Fruit fly (Drosophila melanogaster): ENCODE results near the gene CG12689.

Gene CG12689

DNA sequence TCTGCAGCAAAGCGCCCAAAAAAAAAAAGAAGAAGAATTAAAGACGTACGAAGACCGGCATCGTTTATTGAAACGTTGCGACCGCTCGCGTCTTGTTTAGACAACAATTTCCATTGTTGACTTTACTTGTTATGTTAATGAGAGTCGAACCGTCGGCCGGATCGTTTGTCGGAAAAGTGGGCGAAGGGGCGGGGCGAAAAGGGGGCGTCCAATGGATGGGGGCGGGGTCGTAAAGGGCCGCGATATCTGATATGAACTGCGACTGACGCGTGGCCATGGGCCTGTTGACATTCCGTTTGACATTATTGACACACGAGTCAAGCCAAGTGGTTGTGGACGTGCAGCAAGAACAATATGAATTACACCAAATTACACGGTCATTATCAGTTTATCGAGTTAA lies 32.5 kb downstream of the CG12689 start:
- TF ChIP-seq Kr (GFP tag; optimal IDR thresholded peaks at IDR 0.05), result peak; percentile 84
- peak; percentile 69 for TF ChIP-seq dmrt11E (tag; optimal IDR thresholded peaks at IDR 0.05)
- no peak for TF ChIP-seq CG34376 (GFP tag; optimal IDR thresholded peaks at IDR 0.05)
- TF ChIP-seq org-1 (GFP tag; optimal IDR thresholded peaks at IDR 0.05), result peak; percentile 45
- TF ChIP-seq CG11247 (GFP tag; IDR thresholded peaks at IDR 0.05), result no peak; the same call in 1 of the 2 replicates
- no peak for TF ChIP-seq pan (optimal IDR thresholded peaks at IDR 0.05)
- peak in 1 of 2 experiments; percentile 40 for TF ChIP-seq pan (GFP tag; optimal IDR thresholded peaks at IDR 0.05 in 1 of 2, IDR thresholded peaks at IDR 0.05 in 1 of 2)
- TF ChIP-seq Hey (tag; optimal IDR thresholded peaks at IDR 0.05), result peak; percentile 54
- no peak for TF ChIP-seq CG17612 (GFP tag; IDR thresholded peaks at IDR 0.05)
- TF ChIP-seq twi (tag; optimal IDR thresholded peaks at IDR 0.05), result no peak
- no peak for TF ChIP-seq CG8388 (GFP tag; optimal IDR thresholded peaks at IDR 0.05)
- no peak for TF ChIP-seq ftz-f1 (GFP tag; optimal IDR thresholded peaks at IDR 0.05)
- TF ChIP-seq Ets65A (GFP tag), result no peak
- peak; percentile 77 for TF ChIP-seq crol (GFP tag; IDR thresholded peaks at IDR 0.05)
- peak; percentile 71 for TF ChIP-seq CG10209 (GFP tag; optimal IDR thresholded peaks at IDR 0.05)
- peak; percentile 61 for TF ChIP-seq CG3407 (GFP tag; optimal IDR thresholded peaks at IDR 0.05)
- peak in 1 of 3 experiments; percentile 50 for TF ChIP-seq lola (GFP tag; optimal IDR thresholded peaks at IDR 0.05)
- peak; percentile 13 for TF ChIP-seq zen (tag; optimal IDR thresholded peaks at IDR 0.05)
- TF ChIP-seq CG17568 (GFP tag; optimal IDR thresholded peaks at IDR 0.05), result no peak
- peak; percentile 62 for TF ChIP-seq CG17385 (GFP tag; optimal IDR thresholded peaks at IDR 0.05)
- peak; percentile 71; the same call in 1 of the 2 replicates for TF ChIP-seq vvl (GFP tag; IDR thresholded peaks at IDR 0.05)
- no peak for TF ChIP-seq cwo (GFP tag; optimal IDR thresholded peaks at IDR 0.05)
- peak; percentile 36 for TF ChIP-seq Side (GFP tag; optimal IDR thresholded peaks at IDR 0.05)
- TF ChIP-seq CG12155 (GFP tag; optimal IDR thresholded peaks at IDR 0.05), result no peak
- no peak for TF ChIP-seq CrebB (tag; optimal IDR thresholded peaks at IDR 0.05)
- TF ChIP-seq sc (optimal IDR thresholded peaks at IDR 0.05), result no peak
- TF ChIP-seq sc (GFP tag; optimal IDR thresholded peaks at IDR 0.05), result peak; percentile 43
- no peak for TF ChIP-seq CG18011 (GFP tag; optimal IDR thresholded peaks at IDR 0.05)
- peak; percentile 57 for TF ChIP-seq gcm (GFP tag; optimal IDR thresholded peaks at IDR 0.05)
- no peak for TF ChIP-seq CG6854 (GFP tag; optimal IDR thresholded peaks at IDR 0.05)
- TF ChIP-seq CG13775 (GFP tag; optimal IDR thresholded peaks at IDR 0.05), result no peak
- peak; percentile 19 for TF ChIP-seq Lhr (GFP tag; optimal IDR thresholded peaks at IDR 0.05)
- no peak for TF ChIP-seq tap (tag; optimal IDR thresholded peaks at IDR 0.05)
- TF ChIP-seq insv (GFP tag; optimal IDR thresholded peaks at IDR 0.05), result peak in 1 of 2 experiments; percentile 5
- TF ChIP-seq E2f2 (GFP tag; IDR thresholded peaks at IDR 0.05), result peak; percentile 24; the same call in 1 of the 2 replicates
- no peak for TF ChIP-seq Drgx (GFP tag; IDR thresholded peaks at IDR 0.05)
- peak; percentile 61 for TF ChIP-seq gsb-n (tag; optimal IDR thresholded peaks at IDR 0.05)
- no peak for TF ChIP-seq CG3163 (GFP tag; optimal IDR thresholded peaks at IDR 0.05)
- TF ChIP-seq dpn (GFP tag; optimal IDR thresholded peaks at IDR 0.05), result no peak
- no peak for TF ChIP-seq Dll (GFP tag; IDR thresholded peaks at IDR 0.05; ENCODE audit: partially characterized antibody)
- TF ChIP-seq CG10431 (GFP tag; optimal IDR thresholded peaks at IDR 0.05), result peak; percentile 38
- TF ChIP-seq PHDP (tag; optimal IDR thresholded peaks at IDR 0.05), result peak; percentile 47
- TF ChIP-seq stwl (tag; optimal IDR thresholded peaks at IDR 0.05), result peak; percentile 4
- no peak for TF ChIP-seq vfl (GFP tag; optimal IDR thresholded peaks at IDR 0.05)
- TF ChIP-seq ATbp (GFP tag; optimal IDR thresholded peaks at IDR 0.05), result peak; percentile 55
- no peak for TF ChIP-seq trem (tag; optimal IDR thresholded peaks at IDR 0.05)
- no peak for TF ChIP-seq Pdp1 (GFP tag; optimal IDR thresholded peaks at IDR 0.05)
- TF ChIP-seq CG9797 (GFP tag; optimal IDR thresholded peaks at IDR 0.05), result no peak
- peak; percentile 73 for TF ChIP-seq Awh (GFP tag; IDR thresholded peaks at IDR 0.05)
- TF ChIP-seq wdn (GFP tag; IDR thresholded peaks at IDR 0.05), result no peak
- TF ChIP-seq aop (GFP tag; IDR thresholded peaks at IDR 0.05), result 0 out of 2 replicates have a peak, but pooled peaks have one; percentile 19
